Fruit fly (Drosophila melanogaster) whole organism, embryonic: ENCODE results near the gene TH1.
A peak's percentile ranks its signal among the peaks of the same experiment; 100 is the strongest.

Source experiments
- CG10147 ChIP-seq: fragments of 200-800 bp; sonication (Bioruptor generic); optimal IDR thresholded peaks from 2 replicates; lab custom pipeline; 2019; ENCODE audit warnings: missing biosample characterization, mild to moderate bottlenecking, missing genetic modification characterization, moderate library complexity
- CG10462 ChIP-seq: fragments of 200-800 bp; sonication (Bioruptor generic); optimal IDR thresholded peaks from 2 replicates; lab custom pipeline; 2016; ENCODE audit warnings: missing biosample characterization, missing genetic modification characterization
- CG14050 ChIP-seq: fragments of 200-800 bp; sonication (Bioruptor generic); IDR thresholded peaks from 3 replicates; pipeline ENCODE4 v1.3.6; 2022; ENCODE audit warnings: missing biosample characterization, missing genetic modification characterization
- CG14710 ChIP-seq: fragments of 200-800 bp; sonication (Bioruptor generic); optimal IDR thresholded peaks from 3 replicates; lab custom pipeline; 2019; ENCODE audit warnings: missing biosample characterization, mild to moderate bottlenecking, missing genetic modification characterization, moderate library complexity
- CG16779 ChIP-seq: fragments of 200-800 bp; sonication (Bioruptor generic); IDR thresholded peaks from 2 replicates; pipeline ENCODE4 v1.3.6; 2022; ENCODE audit warnings: missing biosample characterization, missing genetic modification characterization
- CG17385 ChIP-seq: fragments of 200-800 bp; sonication (Bioruptor generic); optimal IDR thresholded peaks from 3 replicates; lab custom pipeline; 2018; ENCODE audit warnings: missing biosample characterization, mild to moderate bottlenecking, missing genetic modification characterization
- CG18764 ChIP-seq: fragments of 200-800 bp; sonication (Bioruptor generic); optimal IDR thresholded peaks from 3 replicates; lab custom pipeline; 2016; ENCODE audit warnings: missing biosample characterization, missing genetic modification characterization
- CG3065 ChIP-seq: fragments of 200-800 bp; sonication (Bioruptor generic); optimal IDR thresholded peaks from 2 replicates; lab custom pipeline; 2016; ENCODE audit warnings: missing biosample characterization, missing genetic modification characterization
- CG32767 ChIP-seq: fragments of 200-800 bp; sonication (Bioruptor generic); IDR thresholded peaks from 2 replicates; pipeline ENCODE4 v1.3.6; 2022; ENCODE audit warnings: missing biosample characterization, missing genetic modification characterization
- CG3281 ChIP-seq: fragments of 200-800 bp; sonication (Bioruptor generic); optimal IDR thresholded peaks from 3 replicates; lab custom pipeline; 2017; ENCODE audit warnings: missing biosample characterization, mild to moderate bottlenecking, missing genetic modification characterization
- CG3407 ChIP-seq: fragments of 200-800 bp; sonication (Bioruptor generic); optimal IDR thresholded peaks from 2 replicates; lab custom pipeline; 2018; ENCODE audit warnings: missing biosample characterization, mild to moderate bottlenecking, missing genetic modification characterization
- CG3726 ChIP-seq: fragments of 200-800 bp; sonication (Bioruptor generic); IDR thresholded peaks from 3 replicates; pipeline ENCODE4, ENCODE4 v1.3.6; 2022; ENCODE audit warnings: missing biosample characterization, missing genetic modification characterization
- CG3847 ChIP-seq: fragments of 200-800 bp; sonication (Bioruptor generic); IDR thresholded peaks from 2 replicates; pipeline ENCODE4 v1.3.6; 2022; ENCODE audit warnings: missing biosample characterization, missing genetic modification characterization
- CG4730 ChIP-seq: fragments of 200-800 bp; sonication (Bioruptor generic); IDR thresholded peaks from 2 replicates; pipeline ENCODE4 v1.3.6; 2022; ENCODE audit warnings: missing biosample characterization, missing genetic modification characterization
- CG5953 ChIP-seq: fragments of 200-800 bp; sonication (Bioruptor generic); IDR thresholded peaks from 2 replicates; pipeline ENCODE4 v1.3.6; 2022; ENCODE audit warnings: missing biosample characterization, missing genetic modification characterization
- CG7357 ChIP-seq: fragments of 200-800 bp; sonication (Bioruptor generic); IDR thresholded peaks from 3 replicates; pipeline ENCODE4 v1.3.6; 2022; ENCODE audit warnings: missing biosample characterization, missing genetic modification characterization
- CG7372 ChIP-seq: fragments of 200-800 bp; sonication (Bioruptor generic); IDR thresholded peaks from 2 replicates; pipeline ENCODE4 v1.3.6; 2022; ENCODE audit warnings: missing biosample characterization, missing genetic modification characterization
- CG7786 ChIP-seq: fragments of 200-800 bp; sonication (Bioruptor generic); optimal IDR thresholded peaks from 2 replicates; lab custom pipeline; 2016; ENCODE audit warnings: missing biosample characterization, missing genetic modification characterization
- CG7987 ChIP-seq: fragments of 200-800 bp; sonication (Bioruptor generic); optimal IDR thresholded peaks from 2 replicates; lab custom pipeline; 2018; ENCODE audit warnings: missing biosample characterization, mild to moderate bottlenecking, missing genetic modification characterization, moderate library complexity
- CG9932 ChIP-seq: fragments of 200-800 bp; sonication (Bioruptor generic); IDR thresholded peaks from 2 replicates; pipeline ENCODE4 v1.3.6; 2022; ENCODE audit warnings: missing biosample characterization, missing genetic modification characterization
- Dip3 ChIP-seq: fragments of 200-800 bp; sonication (Bioruptor generic); optimal IDR thresholded peaks from 3 replicates; lab custom pipeline; 2016; ENCODE audit warnings: missing biosample characterization, missing genetic modification characterization
- E2f1 ChIP-seq: fragments of 200-800 bp; sonication (Bioruptor generic); IDR thresholded peaks from 2 replicates; pipeline ENCODE4 v1.3.6; 2022; ENCODE audit warnings: missing biosample characterization, missing genetic modification characterization
- Eip74EF ChIP-seq, 2 experiments: fragments of 200-800 bp in 1 of 2; fragments of >200 bp in 1 of 2; sonication (Bioruptor generic) in 1 of 2; optimal IDR thresholded peaks; 2 replicates each; lab custom pipeline; 2017 to 2019; ENCODE audit warnings: missing biosample characterization in 2 of 2, missing genetic modification characterization in 2 of 2, mild to moderate bottlenecking in 1 of 2, moderate library complexity in 1 of 2
- Fer3 ChIP-seq: fragments of 200-800 bp; sonication (Bioruptor generic); optimal IDR thresholded peaks from 2 replicates; lab custom pipeline; 2018; ENCODE audit warnings: missing biosample characterization, mild to moderate bottlenecking, missing genetic modification characterization, moderate library complexity
- GATAe ChIP-seq: fragments of 200-800 bp; sonication (Bioruptor generic); conservative IDR thresholded peaks from 2 replicates; pipeline ENCODE4 v1.3.6; 2022; ENCODE audit warnings: missing biosample characterization, missing genetic modification characterization
- Gug ChIP-seq: fragments of 200-800 bp; sonication (Bioruptor generic); IDR thresholded peaks from 4 replicates; pipeline ENCODE4 v1.3.6; 2022; ENCODE audit warnings: missing biosample characterization, missing genetic modification characterization
- Jarid2 ChIP-seq: fragments of 200-800 bp; sonication (Bioruptor generic); optimal IDR thresholded peaks from 3 replicates; lab custom pipeline; 2017; ENCODE audit warnings: mild to moderate bottlenecking, missing biosample characterization, missing genetic modification reagents, missing genetic modification characterization
- Max ChIP-seq: fragments of 200-800 bp; sonication (Bioruptor generic); optimal IDR thresholded peaks from 2 replicates; lab custom pipeline; 2016; ENCODE audit warnings: missing biosample characterization, mild to moderate bottlenecking, missing genetic modification characterization
- NfI ChIP-seq: fragments of 200-800 bp; sonication (Bioruptor generic); optimal IDR thresholded peaks from 3 replicates; lab custom pipeline; 2018; ENCODE audit warnings: missing biosample characterization, mild to moderate bottlenecking, missing genetic modification characterization, moderate library complexity
- PHDP ChIP-seq: fragments of 200-800 bp; sonication (Bioruptor generic); optimal IDR thresholded peaks from 3 replicates; lab custom pipeline; 2018; ENCODE audit warnings: missing biosample characterization, mild to moderate bottlenecking, missing genetic modification characterization, moderate library complexity
- Rx ChIP-seq: fragments of 200-800 bp; sonication (Bioruptor generic); IDR thresholded peaks from 2 replicates; pipeline ENCODE4 v1.3.6; 2022; ENCODE audit warnings: missing biosample characterization, missing genetic modification characterization
- Sox100B ChIP-seq: fragments of 200-800 bp; sonication (Bioruptor generic); optimal IDR thresholded peaks from 3 replicates; lab custom pipeline; 2018; ENCODE audit warnings: missing biosample characterization, mild to moderate bottlenecking, missing genetic modification characterization
- Sry-δ ChIP-seq: fragments of 200-800 bp; sonication (Bioruptor generic); optimal IDR thresholded peaks from 2 replicates; lab custom pipeline; 2016; ENCODE audit warnings: missing biosample characterization, missing genetic modification characterization
- Trl ChIP-seq, 3 experiments: fragments of >200 bp in 2 of 3; fragments of 200-800 bp in 1 of 3; sonication (Bioruptor generic) in 1 of 3; optimal IDR thresholded peaks; 2 replicates in 1 of 3; 3 replicates in 2 of 3; lab custom pipeline; 2016 to 2017; ENCODE audit warnings: missing biosample characterization in 1 of 3, missing genetic modification characterization in 1 of 3
- Xbp1 ChIP-seq: fragments of 200-800 bp; sonication (Bioruptor generic); optimal IDR thresholded peaks from 3 replicates; lab custom pipeline; 2016; ENCODE audit warnings: missing biosample characterization, mild to moderate bottlenecking, missing genetic modification characterization
- az2 ChIP-seq: fragments of 200-800 bp; sonication (Bioruptor generic); optimal IDR thresholded peaks from 3 replicates; lab custom pipeline; 2016; ENCODE audit warnings: missing biosample characterization, missing genetic modification characterization
- dpn ChIP-seq, 2 experiments: fragments of 200-800 bp; sonication (Bioruptor generic); optimal IDR thresholded peaks; 3 replicates each; lab custom pipeline; 2016; ENCODE audit warnings: missing biosample characterization in 2 of 2, missing genetic modification characterization in 2 of 2
- ftz-f1 ChIP-seq: fragments of 200-800 bp; sonication (Bioruptor generic); optimal IDR thresholded peaks from 2 replicates; lab custom pipeline; 2016; ENCODE audit warnings: missing biosample characterization, missing genetic modification characterization
- grn ChIP-seq: fragments of 200-800 bp; sonication (Bioruptor generic); optimal IDR thresholded peaks from 3 replicates; lab custom pipeline; 2017; ENCODE audit warnings: missing biosample characterization, missing genetic modification characterization
- h ChIP-seq: fragments of >200 bp; optimal IDR thresholded peaks from 2 replicates; lab custom pipeline; 2017
- klu ChIP-seq: fragments of 200-800 bp; sonication (Bioruptor generic); IDR thresholded peaks from 2 replicates; pipeline ENCODE4 v1.3.6; 2022; ENCODE audit warnings: missing biosample characterization, missing genetic modification characterization
- lbe ChIP-seq: fragments of 200-800 bp; sonication (Bioruptor generic); optimal IDR thresholded peaks from 2 replicates; lab custom pipeline; 2016; ENCODE audit warnings: missing biosample characterization, mild to moderate bottlenecking, missing genetic modification characterization
- lmd ChIP-seq: fragments of 200-800 bp; sonication (Bioruptor generic); IDR thresholded peaks from 2 replicates; pipeline ENCODE4 v1.3.6; 2022; ENCODE audit warnings: missing biosample characterization, missing genetic modification characterization
- mirr ChIP-seq: fragments of 200-800 bp; sonication (Bioruptor generic); optimal IDR thresholded peaks from 3 replicates; lab custom pipeline; 2018; ENCODE audit warnings: missing biosample characterization, mild to moderate bottlenecking, missing genetic modification characterization
- nerfin-1 ChIP-seq: fragments of 200-800 bp; sonication (Bioruptor generic); optimal IDR thresholded peaks from 3 replicates; lab custom pipeline; 2019; ENCODE audit warnings: missing biosample characterization, mild to moderate bottlenecking, missing genetic modification characterization, moderate library complexity
- nom ChIP-seq: fragments of 200-800 bp; sonication (Bioruptor generic); optimal IDR thresholded peaks from 2 replicates; lab custom pipeline; 2017; ENCODE audit warnings: missing biosample characterization, missing genetic modification characterization, mild to moderate bottlenecking, moderate library complexity, missing genetic modification reagents
- pita ChIP-seq: fragments of 200-800 bp; sonication (Bioruptor generic); optimal IDR thresholded peaks from 2 replicates; lab custom pipeline; 2017; ENCODE audit warnings: missing biosample characterization, mild to moderate bottlenecking, missing genetic modification characterization
- sim ChIP-seq: fragments of 200-800 bp; sonication (Bioruptor generic); IDR thresholded peaks from 2 replicates; pipeline ENCODE4 v1.3.6; 2022; ENCODE audit warnings: missing biosample characterization, missing genetic modification characterization

Gene TH1

DNA sequence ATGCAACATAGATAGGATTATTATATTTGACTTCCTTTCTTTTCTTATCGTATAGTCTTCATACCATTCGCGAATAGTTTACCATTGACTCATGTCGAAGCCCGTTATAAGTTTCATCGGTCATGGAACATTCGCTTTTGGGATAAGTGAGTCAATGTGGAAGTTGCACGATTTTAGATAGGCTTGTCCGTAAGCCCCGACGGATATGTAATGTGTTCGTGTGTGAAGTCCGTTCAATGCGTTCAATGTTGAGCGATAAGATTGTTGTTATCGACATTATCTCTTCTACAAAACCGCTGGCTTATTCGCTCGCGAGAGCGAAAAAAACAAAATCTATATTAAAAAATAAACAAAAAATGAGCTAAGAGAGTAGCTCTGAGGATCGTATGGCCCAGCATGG, 13.6 kb upstream of the TH1 start, which contains the start of gene CG9981 (continued):
- TF ChIP-seq CG17385 (GFP tag; lab: Kevin White, UChicago) = no peak
- TF ChIP-seq GATAe (GFP tag; lab: Robert Waterston, UW) = peak; percentile 44
- TF ChIP-seq mirr (GFP tag; lab: Kevin White, UChicago) = peak; percentile 52
- TF ChIP-seq CG32767 (GFP tag; lab: Robert Waterston, UW) = no peak

DNA sequence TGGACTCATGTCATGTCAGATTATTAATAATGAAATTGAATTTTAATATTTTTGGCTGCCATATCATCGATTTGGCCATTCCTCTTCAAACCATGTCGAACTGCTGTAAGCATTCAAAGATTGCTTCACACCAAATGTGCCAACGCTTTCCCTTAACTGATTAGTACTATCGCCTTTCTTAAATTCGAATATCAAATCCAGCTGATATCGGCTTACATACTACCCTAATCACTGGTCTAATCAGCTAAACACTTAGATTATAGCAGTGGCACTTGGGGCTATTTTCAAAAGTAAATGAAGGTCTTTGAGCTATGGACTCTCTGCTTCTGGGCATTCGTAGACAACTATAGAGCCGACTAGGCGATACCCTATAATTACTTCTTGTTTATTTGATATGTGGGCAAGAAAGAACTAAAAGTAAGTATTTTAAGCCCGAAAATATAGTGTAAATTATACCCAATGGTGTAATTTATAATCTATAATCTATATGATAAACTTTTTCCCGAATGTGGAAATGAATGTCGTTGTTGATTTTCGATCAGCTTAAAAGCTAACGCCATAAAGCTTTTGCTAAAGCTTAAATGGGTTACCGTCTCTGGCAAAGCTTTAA, 12.7 kb upstream of the TH1 start:
- TF ChIP-seq CG3065 (no peak), PHDP (tag; lab: Kevin White, UChicago) (peak; percentile 89), NfI (GFP tag; lab: Kevin White, UChicago) (peak; percentile 71), CG3281 (GFP tag; lab: Kevin White, UChicago) (peak; percentile 77), sim (GFP tag; lab: Robert Waterston, UW) (peak; percentile 23; the same call in 1 of the 2 replicates), CG7786 (GFP tag; lab: Kevin White, UChicago) (peak; percentile 31), Sry-δ (peak; percentile 14), CG9932 (GFP tag; lab: Robert Waterston, UW) (peak; percentile 72), ftz-f1 (GFP tag; lab: Kevin White, UChicago) (peak; percentile 38), lbe (GFP tag; lab: Kevin White, UChicago) (peak; percentile 4), CG3407 (GFP tag; lab: Kevin White, UChicago) (peak; percentile 38), CG7987 (GFP tag; lab: Kevin White, UChicago) (peak; percentile 43), CG14050 (GFP tag; lab: Robert Waterston, UW) (peak; percentile 63), CG3847 (GFP tag; lab: Robert Waterston, UW) (peak; percentile 62), h (lab: Kevin White, UChicago) (no peak), az2 (GFP tag; lab: Kevin White, UChicago) (peak; percentile 75), pita (no peak), Gug (GFP tag; lab: Robert Waterston, UW) (peak; percentile 46; the same call in 1 of the 4 replicates), CG7372 (0 out of 2 replicates have a peak, but pooled peaks have one; percentile 26), nerfin-1 (peak; percentile 38), Max (GFP tag; lab: Kevin White, UChicago) (peak; percentile 77), CG14710 (peak; percentile 28), CG7357 (GFP tag; lab: Robert Waterston, UW) (peak; percentile 67; the same call in 2 of the 3 replicates), dpn (GFP tag; optimal IDR thresholded peaks at IDR 0.05; lab: Kevin White, UChicago) (peak; percentile 62 to 84), Sox100B (no peak), CG3726 (GFP tag; lab: Robert Waterston, UW) (0 out of 3 replicates have a peak, but pooled peaks have one; percentile 15), Dip3 (peak; percentile 71), CG10462 (peak; percentile 43), lmd (peak; percentile 81), CG10147 (no peak), CG18764 (GFP tag; lab: Kevin White, UChicago) (no peak), klu (GFP tag; lab: Robert Waterston, UW) (peak; percentile 29; the same call in 1 of the 2 replicates), CG16779 (peak; percentile 80), Xbp1 (GFP tag; lab: Kevin White, UChicago) (peak; percentile 80), E2f1 (peak; percentile 77), Rx (GFP tag; lab: Robert Waterston, UW) (peak; percentile 63), Jarid2 (GFP tag; lab: Kevin White, UChicago) (peak; percentile 20), nom (GFP tag; lab: Kevin White, UChicago) (no peak), CG5953 (GFP tag; lab: Robert Waterston, UW) (peak; percentile 81), CG4730 (GFP tag; lab: Robert Waterston, UW) (peak; percentile 67), Trl (optimal IDR thresholded peaks at IDR 0.05; lab: Kevin White, UChicago) (no peak), Trl (GFP tag; optimal IDR thresholded peaks at IDR 0.05; lab: Kevin White, UChicago) (peak; percentile 51), Eip74EF (GFP tag; optimal IDR thresholded peaks at IDR 0.05; lab: Kevin White, UChicago) (peak in 1 of 2 experiments; percentile 74), grn (GFP tag; lab: Kevin White, UChicago) (peak; percentile 94), Fer3 (tag; lab: Kevin White, UChicago) (peak; percentile 84)
